Fruit fly (Drosophila melanogaster) whole organism, embryonic: ENCODE results near the gene CG6178.

Experiments
- Asciz ChIP-seq: fragments of 200-800 bp; sonication (Bioruptor generic); optimal IDR thresholded peaks from 2 replicates; lab custom pipeline; 2017; ENCODE audit warnings: missing biosample characterization, mild to moderate bottlenecking, missing genetic modification characterization, missing genetic modification reagents
- CG10366 ChIP-seq: fragments of 200-800 bp; sonication (Bioruptor generic); IDR thresholded peaks from 2 replicates; pipeline ENCODE4 v1.3.6; 2022; ENCODE audit warnings: missing biosample characterization, missing genetic modification characterization
- CG10565 ChIP-seq: fragments of 200-800 bp; sonication (Bioruptor generic); optimal IDR thresholded peaks from 3 replicates; lab custom pipeline; 2016; ENCODE audit warnings: missing biosample characterization, mild to moderate bottlenecking, missing genetic modification characterization
- CG12391 ChIP-seq: fragments of 200-800 bp; sonication (Bioruptor generic); optimal IDR thresholded peaks from 3 replicates; lab custom pipeline; 2018; ENCODE audit warnings: missing biosample characterization, mild to moderate bottlenecking, missing genetic modification characterization, moderate library complexity
- CG13123 ChIP-seq: fragments of 200-800 bp; sonication (Bioruptor generic); optimal IDR thresholded peaks from 2 replicates; lab custom pipeline; 2016; ENCODE audit warnings: missing biosample characterization, missing genetic modification characterization
- CG13624 ChIP-seq: fragments of 200-800 bp; sonication (Bioruptor generic); optimal IDR thresholded peaks from 2 replicates; lab custom pipeline; 2016; ENCODE audit warnings: missing biosample characterization, missing genetic modification characterization
- CG15011 ChIP-seq: fragments of 200-800 bp; sonication (Bioruptor generic); optimal IDR thresholded peaks from 3 replicates; lab custom pipeline; 2018; ENCODE audit warnings: missing biosample characterization, mild to moderate bottlenecking, missing genetic modification characterization
- CG1529 ChIP-seq: fragments of 200-800 bp; sonication (Bioruptor generic); optimal IDR thresholded peaks from 3 replicates; lab custom pipeline; 2018; ENCODE audit warnings: missing biosample characterization, missing genetic modification characterization
- CG15479 ChIP-seq: fragments of 200-800 bp; sonication (Bioruptor generic); optimal IDR thresholded peaks from 3 replicates; lab custom pipeline; 2019; ENCODE audit warnings: missing biosample characterization, mild to moderate bottlenecking, missing genetic modification characterization, moderate library complexity
- CG15601 ChIP-seq: fragments of 200-800 bp; sonication (Bioruptor generic); optimal IDR thresholded peaks from 3 replicates; lab custom pipeline; 2019; ENCODE audit warnings: missing biosample characterization, mild to moderate bottlenecking, missing genetic modification characterization, moderate library complexity
- CG17385 ChIP-seq: fragments of 200-800 bp; sonication (Bioruptor generic); optimal IDR thresholded peaks from 3 replicates; lab custom pipeline; 2018; ENCODE audit warnings: missing biosample characterization, mild to moderate bottlenecking, missing genetic modification characterization
- CG18619 ChIP-seq: fragments of 200-800 bp; sonication (Bioruptor generic); optimal IDR thresholded peaks from 3 replicates; lab custom pipeline; 2017; ENCODE audit warnings: missing biosample characterization, mild to moderate bottlenecking, missing genetic modification characterization
- CG2678 ChIP-seq: fragments of 200-800 bp; sonication (Bioruptor generic); optimal IDR thresholded peaks from 3 replicates; lab custom pipeline; 2019; ENCODE audit warnings: missing biosample characterization, mild to moderate bottlenecking, missing genetic modification characterization, moderate library complexity
- CG3407 ChIP-seq: fragments of 200-800 bp; sonication (Bioruptor generic); optimal IDR thresholded peaks from 2 replicates; lab custom pipeline; 2018; ENCODE audit warnings: missing biosample characterization, mild to moderate bottlenecking, missing genetic modification characterization
- CG4617 ChIP-seq: fragments of 200-800 bp; sonication (Bioruptor generic); optimal IDR thresholded peaks from 3 replicates; lab custom pipeline; 2016; ENCODE audit warnings: missing biosample characterization, missing genetic modification characterization, borderline replicate concordance
- CG7963 ChIP-seq: fragments of 200-800 bp; sonication (Bioruptor generic); IDR thresholded peaks from 3 replicates; pipeline ENCODE4 v1.3.6; 2022; ENCODE audit warnings: missing biosample characterization, missing genetic modification characterization; ENCODE audit not compliant: partially characterized antibody
- CG8478 ChIP-seq: fragments of >200 bp; optimal IDR thresholded peaks from 2 replicates; lab custom pipeline; 2018
- CTCF ChIP-seq: fragments of 200-800 bp; sonication (Bioruptor generic); optimal IDR thresholded peaks from 2 replicates; lab custom pipeline; 2017; ENCODE audit warnings: missing biosample characterization, mild to moderate bottlenecking, missing genetic modification characterization, moderate library complexity
- Camta ChIP-seq: fragments of 200-800 bp; sonication (Bioruptor generic); optimal IDR thresholded peaks from 2 replicates; lab custom pipeline; 2016; ENCODE audit warnings: missing biosample characterization, missing genetic modification characterization
- Dbx ChIP-seq: fragments of 200-800 bp; sonication (Bioruptor generic); IDR thresholded peaks from 3 replicates; pipeline ENCODE4 v1.3.6; 2022; ENCODE audit warnings: missing biosample characterization, missing genetic modification characterization
- Dip3 ChIP-seq: fragments of 200-800 bp; sonication (Bioruptor generic); optimal IDR thresholded peaks from 3 replicates; lab custom pipeline; 2016; ENCODE audit warnings: missing biosample characterization, missing genetic modification characterization
- Elba2 ChIP-seq: fragments of 200-800 bp; sonication (Bioruptor generic); optimal IDR thresholded peaks from 3 replicates; lab custom pipeline; 2016; ENCODE audit warnings: missing biosample characterization, missing genetic modification characterization
- Hr3 ChIP-seq: fragments of 200-800 bp; sonication (Bioruptor generic); optimal IDR thresholded peaks from 3 replicates; lab custom pipeline; 2016; ENCODE audit warnings: missing biosample characterization, missing genetic modification characterization
- Hr78 ChIP-seq, 2 experiments: fragments of 200-800 bp in 1 of 2; fragments of >200 bp in 1 of 2; sonication (Bioruptor generic) in 1 of 2; optimal IDR thresholded peaks; 2 replicates each; lab custom pipeline; 2017 to 2019; ENCODE audit warnings: missing biosample characterization in 2 of 2, missing genetic modification characterization in 2 of 2, mild to moderate bottlenecking in 1 of 2, moderate library complexity in 1 of 2
- Lim3 ChIP-seq: fragments of 200-800 bp; sonication (Bioruptor generic); IDR thresholded peaks from 2 replicates; pipeline ENCODE4 v1.3.6; 2022; ENCODE audit warnings: missing biosample characterization, missing genetic modification characterization
- MESR4 ChIP-seq: fragments of 200-800 bp; sonication (Bioruptor generic); optimal IDR thresholded peaks from 2 replicates; lab custom pipeline; 2018; ENCODE audit warnings: missing biosample characterization, mild to moderate bottlenecking, missing genetic modification characterization, moderate library complexity
- Ravus ChIP-seq: fragments of 200-800 bp; sonication (Bioruptor generic); IDR thresholded peaks from 2 replicates; pipeline ENCODE4 v1.3.6; 2022; ENCODE audit warnings: missing biosample characterization, missing genetic modification characterization
- Rfx ChIP-seq: fragments of 200-800 bp; sonication (Bioruptor generic); IDR thresholded peaks from 2 replicates; pipeline ENCODE4 v1.3.6; 2022; ENCODE audit warnings: missing biosample characterization, missing genetic modification characterization
- Sox102F ChIP-seq: fragments of 200-800 bp; sonication (Bioruptor generic); optimal IDR thresholded peaks from 2 replicates; lab custom pipeline; 2018; ENCODE audit warnings: missing biosample characterization, mild to moderate bottlenecking, missing genetic modification characterization, moderate library complexity
- Stat92E ChIP-seq, 3 experiments: fragments of >200 bp in 2 of 3; fragments of 200-800 bp in 1 of 3; sonication (Bioruptor generic) in 1 of 3; optimal IDR thresholded peaks; 2 replicates each; lab custom pipeline; 2017 to 2019; ENCODE audit warnings: missing biosample characterization in 3 of 3, missing genetic modification characterization in 3 of 3, mild to moderate bottlenecking in 1 of 3, moderate library complexity in 1 of 3
- amos ChIP-seq: fragments of 200-800 bp; sonication (Bioruptor generic); IDR thresholded peaks from 2 replicates; pipeline ENCODE4 v1.3.6; 2022; ENCODE audit warnings: missing biosample characterization, missing genetic modification characterization; ENCODE audit not compliant: partially characterized antibody
- bowl ChIP-seq: fragments of 200-800 bp; sonication (Bioruptor generic); IDR thresholded peaks from 2 replicates; pipeline ENCODE4 v1.3.6; 2022; ENCODE audit warnings: missing biosample characterization, missing genetic modification characterization
- cas ChIP-seq: fragments of 200-800 bp; sonication (Bioruptor generic); IDR thresholded peaks from 2 replicates; pipeline ENCODE4 v1.3.6; 2022; ENCODE audit warnings: missing biosample characterization, missing genetic modification characterization
- ci ChIP-seq: fragments of 200-800 bp; sonication (Bioruptor generic); IDR thresholded peaks from 3 replicates; pipeline ENCODE4 v1.3.6; 2022; ENCODE audit warnings: missing biosample characterization, missing genetic modification characterization
- dati ChIP-seq: fragments of 200-800 bp; sonication (Bioruptor generic); IDR thresholded peaks from 2 replicates; pipeline ENCODE4 v1.3.6; 2022; ENCODE audit warnings: missing biosample characterization, missing genetic modification characterization
- fd3F ChIP-seq: fragments of 200-800 bp; sonication (Bioruptor generic); optimal IDR thresholded peaks from 2 replicates; lab custom pipeline; 2018; ENCODE audit warnings: missing biosample characterization, mild to moderate bottlenecking, missing genetic modification characterization, moderate library complexity
- gce ChIP-seq: fragments of 200-800 bp; sonication (Bioruptor generic); IDR thresholded peaks from 3 replicates; pipeline ENCODE4 v1.3.6; 2022; ENCODE audit warnings: missing biosample characterization, missing genetic modification characterization
- klu ChIP-seq: fragments of 200-800 bp; sonication (Bioruptor generic); IDR thresholded peaks from 2 replicates; pipeline ENCODE4 v1.3.6; 2022; ENCODE audit warnings: missing biosample characterization, missing genetic modification characterization
- maf-S ChIP-seq: fragments of 200-800 bp; sonication (Bioruptor generic); optimal IDR thresholded peaks from 2 replicates; lab custom pipeline; 2016; ENCODE audit warnings: missing biosample characterization, missing genetic modification characterization
- mirr ChIP-seq: fragments of 200-800 bp; sonication (Bioruptor generic); optimal IDR thresholded peaks from 3 replicates; lab custom pipeline; 2018; ENCODE audit warnings: missing biosample characterization, mild to moderate bottlenecking, missing genetic modification characterization
- nerfin-1 ChIP-seq: fragments of 200-800 bp; sonication (Bioruptor generic); optimal IDR thresholded peaks from 3 replicates; lab custom pipeline; 2019; ENCODE audit warnings: missing biosample characterization, mild to moderate bottlenecking, missing genetic modification characterization, moderate library complexity
- pho ChIP-seq: fragments of 200-800 bp; sonication (Bioruptor generic); optimal IDR thresholded peaks from 2 replicates; lab custom pipeline; 2016; ENCODE audit warnings: missing biosample characterization, missing genetic modification characterization
- pum ChIP-seq: fragments of 200-800 bp; sonication (Bioruptor generic); optimal IDR thresholded peaks from 2 replicates; lab custom pipeline; 2016; ENCODE audit warnings: missing biosample characterization, missing genetic modification characterization
- ranshi ChIP-seq: fragments of 200-800 bp; sonication (Bioruptor generic); IDR thresholded peaks from 2 replicates; pipeline ENCODE4 v1.3.6; 2022; ENCODE audit warnings: missing biosample characterization, missing genetic modification characterization
- schlank ChIP-seq: fragments of 200-800 bp; sonication (Bioruptor generic); optimal IDR thresholded peaks from 2 replicates; lab custom pipeline; 2018; ENCODE audit warnings: missing biosample characterization, mild to moderate bottlenecking, missing genetic modification characterization
- seq ChIP-seq: fragments of 200-800 bp; sonication (Bioruptor generic); IDR thresholded peaks from 2 replicates; pipeline ENCODE4 v1.3.6; 2022; ENCODE audit warnings: missing biosample characterization, missing genetic modification characterization
- tap ChIP-seq: fragments of 200-800 bp; optimal IDR thresholded peaks from 3 replicates; lab custom pipeline; 2019; ENCODE audit warnings: missing biosample characterization, mild to moderate bottlenecking, missing genetic modification characterization, moderate library complexity
- tll ChIP-seq, 2 experiments: fragments of 200-800 bp in 1 of 2; fragments of >200 bp in 1 of 2; sonication (Bioruptor generic) in 1 of 2; optimal IDR thresholded peaks; 2 replicates each; lab custom pipeline; 2017 to 2019; ENCODE audit warnings: missing biosample characterization in 2 of 2, missing genetic modification characterization in 2 of 2, mild to moderate bottlenecking in 1 of 2, moderate library complexity in 1 of 2
- trh ChIP-seq: fragments of 200-800 bp; sonication (Bioruptor generic); optimal IDR thresholded peaks from 2 replicates; lab custom pipeline; 2016; ENCODE audit warnings: missing biosample characterization, missing genetic modification characterization
- wek ChIP-seq: fragments of 200-800 bp; sonication (Bioruptor generic); optimal IDR thresholded peaks from 3 replicates; lab custom pipeline; 2018; ENCODE audit warnings: missing biosample characterization, mild to moderate bottlenecking, missing genetic modification characterization, moderate library complexity
- yki ChIP-seq: fragments of >200 bp; optimal IDR thresholded peaks from 3 replicates; lab custom pipeline; 2018

The CG6178 gene

dm6 chr3R:24141013-24141592 lies 11.0 kb upstream of the CG6178 start, which contains the start of gene Kal1 (continued):
- TF ChIP-seq CG4617, result peak; percentile 65
- peak in 1 of 2 experiments; percentile 82 for TF ChIP-seq Hr78 (GFP tag; optimal IDR thresholded peaks at IDR 0.05; lab: Kevin White, UChicago)
- TF ChIP-seq Dip3 (GFP tag; lab: Kevin White, UChicago), result no peak
- peak; percentile 96 for TF ChIP-seq Sox102F (GFP tag; lab: Kevin White, UChicago)
- TF ChIP-seq fd3F, result peak; percentile 80
- peak; percentile 72 for TF ChIP-seq wek
- TF ChIP-seq CG12391 (tag; lab: Kevin White, UChicago), result peak; percentile 94
- TF ChIP-seq ranshi (GFP tag; lab: Robert Waterston, UW), result peak; percentile 90
- no peak for TF ChIP-seq pho
- peak; percentile 94 for TF ChIP-seq CG1529 (GFP tag; lab: Kevin White, UChicago)
- TF ChIP-seq CG7963 (GFP tag; lab: Robert Waterston, UW), result no peak
- TF ChIP-seq Lim3 (GFP tag; lab: Robert Waterston, UW), result peak; percentile 62
- no peak for TF ChIP-seq CG15479 (GFP tag; lab: Kevin White, UChicago)
- TF ChIP-seq tll (GFP tag; optimal IDR thresholded peaks at IDR 0.05; lab: Kevin White, UChicago), result no peak
- peak; percentile 39 for TF ChIP-seq Camta
- TF ChIP-seq maf-S (GFP tag; lab: Kevin White, UChicago), result no peak
- TF ChIP-seq Asciz (GFP tag; lab: Kevin White, UChicago), result peak; percentile 96
- TF ChIP-seq seq (GFP tag; lab: Robert Waterston, UW), result peak; percentile 95
- peak; percentile 81 for TF ChIP-seq CG18619 (GFP tag; lab: Kevin White, UChicago)
- TF ChIP-seq CG17385, result peak; percentile 90
- TF ChIP-seq CG10366 (GFP tag; lab: Robert Waterston, UW), result peak; percentile 92
- peak; percentile 57 for TF ChIP-seq cas
- peak; percentile 34 for TF ChIP-seq pum (GFP tag; lab: Kevin White, UChicago)
- peak; percentile 92 for TF ChIP-seq CG2678
- TF ChIP-seq Elba2 (GFP tag; lab: Kevin White, UChicago), result no peak
- TF ChIP-seq bowl, result peak; percentile 85
- peak; percentile 91 for TF ChIP-seq nerfin-1 (tag; lab: Kevin White, UChicago)
- TF ChIP-seq Stat92E (GFP tag; optimal IDR thresholded peaks at IDR 0.05; lab: Kevin White, UChicago), result peak in 1 of 3 experiments; percentile 90
- TF ChIP-seq CTCF (GFP tag; lab: Kevin White, UChicago), result peak; percentile 67
- TF ChIP-seq dati (GFP tag; lab: Robert Waterston, UW), result peak; percentile 51; the same call in 1 of the 2 replicates
- TF ChIP-seq CG15011 (GFP tag; lab: Kevin White, UChicago), result peak; percentile 82
- no peak for TF ChIP-seq yki (lab: Kevin White, UChicago)
- peak; percentile 80 for TF ChIP-seq Rfx (GFP tag; lab: Robert Waterston, UW)
- TF ChIP-seq gce (GFP tag; lab: Robert Waterston, UW), result peak; percentile 86
- peak; percentile 35 for TF ChIP-seq MESR4 (GFP tag; lab: Kevin White, UChicago)
- peak; percentile 98 for TF ChIP-seq ci
- TF ChIP-seq klu (GFP tag; lab: Robert Waterston, UW), result peak; percentile 49
- peak; percentile 71 for TF ChIP-seq Dbx (GFP tag; lab: Robert Waterston, UW)
- peak; percentile 87 for TF ChIP-seq Hr3 (GFP tag; lab: Kevin White, UChicago)
- TF ChIP-seq CG10565 (GFP tag; lab: Kevin White, UChicago), result peak; percentile 5
- TF ChIP-seq CG13123 (GFP tag; lab: Kevin White, UChicago), result peak; percentile 72
- TF ChIP-seq tap, result peak; percentile 96
- no peak for TF ChIP-seq CG8478 (lab: Kevin White, UChicago)
- TF ChIP-seq CG15601 (tag; lab: Kevin White, UChicago), result peak; percentile 94
- TF ChIP-seq CG3407 (GFP tag; lab: Kevin White, UChicago), result peak; percentile 94
- TF ChIP-seq Ravus, result peak; percentile 67; the same call in 1 of the 2 replicates
- TF ChIP-seq schlank (tag; lab: Kevin White, UChicago), result peak; percentile 46
- no peak for TF ChIP-seq amos (GFP tag; lab: Robert Waterston, UW)
- no peak for TF ChIP-seq CG13624 (GFP tag; lab: Kevin White, UChicago)
- TF ChIP-seq trh (GFP tag; lab: Kevin White, UChicago), result peak; percentile 52
- TF ChIP-seq mirr (GFP tag; lab: Kevin White, UChicago), result no peak
